Fruit fly (Drosophila melanogaster): ENCODE measurements around the gene HP1D3csd.

- no peak for TF ChIP-seq insv (optimal IDR thresholded peaks at IDR 0.05)
- TF ChIP-seq ttk (optimal IDR thresholded peaks at IDR 0.05), result no peak
- no peak for TF ChIP-seq Myc (optimal IDR thresholded peaks at IDR 0.05)
- TF ChIP-seq h (optimal IDR thresholded peaks at IDR 0.05), result no peak
- TF ChIP-seq Sin3A (optimal IDR thresholded peaks at IDR 0.05), result no peak
Observed at dm6 chrX:19174850-19175571, 15.0 kb upstream of the HP1D3csd start, which contains the start of gene CG33939.

Data from Kc167 (cell line).